Fruit fly (Drosophila melanogaster) whole organism, embryonic: ENCODE measurements around the gene CG13138.

Experiments
- Blimp-1 ChIP-seq: fragments of 200-800 bp; sonication (Bioruptor generic); optimal IDR thresholded peaks from 3 replicates; lab custom pipeline; 2018; ENCODE audit warnings: missing biosample characterization, missing genetic modification characterization, mild to moderate bottlenecking, moderate library complexity, missing genetic modification reagents
- CG10654 ChIP-seq: fragments of 200-800 bp; sonication (Bioruptor generic); optimal IDR thresholded peaks from 2 replicates; lab custom pipeline; 2016; ENCODE audit warnings: missing biosample characterization, missing genetic modification characterization
- CG11247 ChIP-seq: fragments of 200-800 bp; sonication (Bioruptor generic); IDR thresholded peaks from 2 replicates; pipeline ENCODE4 v1.3.6; 2022; ENCODE audit warnings: missing biosample characterization, missing genetic modification characterization
- CG11696 ChIP-seq: fragments of 200-800 bp; sonication (Bioruptor generic); IDR thresholded peaks from 2 replicates; pipeline ENCODE4 v1.3.6; 2022; ENCODE audit warnings: missing biosample characterization, missing genetic modification characterization
- CG14441 ChIP-seq: fragments of 200-800 bp; sonication (Bioruptor generic); IDR thresholded peaks from 2 replicates; pipeline ENCODE4 v1.3.6; 2022; ENCODE audit warnings: missing biosample characterization, missing genetic modification characterization
- CG16813 ChIP-seq: fragments of 200-800 bp; sonication (Bioruptor generic); IDR thresholded peaks from 3 replicates; pipeline ENCODE4 v1.3.6; 2022; ENCODE audit warnings: missing biosample characterization, missing genetic modification characterization; ENCODE audit not compliant: partially characterized antibody
- CG17328 ChIP-seq: fragments of 200-800 bp; sonication (Bioruptor generic); IDR thresholded peaks from 2 replicates; pipeline ENCODE4 v1.3.6; 2022; ENCODE audit warnings: missing biosample characterization, missing genetic modification characterization
- CG18599 ChIP-seq: fragments of 200-800 bp; sonication (Bioruptor generic); optimal IDR thresholded peaks from 3 replicates; lab custom pipeline; 2017; ENCODE audit warnings: missing biosample characterization, missing genetic modification characterization, mild to moderate bottlenecking, moderate library complexity, missing genetic modification reagents
- CG18619 ChIP-seq: fragments of 200-800 bp; sonication (Bioruptor generic); optimal IDR thresholded peaks from 3 replicates; lab custom pipeline; 2017; ENCODE audit warnings: missing biosample characterization, mild to moderate bottlenecking, missing genetic modification characterization
- CG31388 ChIP-seq: fragments of 200-800 bp; sonication (Bioruptor generic); optimal IDR thresholded peaks from 2 replicates; lab custom pipeline; 2016; ENCODE audit warnings: missing biosample characterization, missing genetic modification characterization
- CG33213 ChIP-seq: fragments of 200-800 bp; sonication (Bioruptor generic); optimal IDR thresholded peaks from 3 replicates; lab custom pipeline; 2016; ENCODE audit warnings: missing biosample characterization, missing genetic modification characterization
- CG33557 ChIP-seq: fragments of 200-800 bp; sonication (Bioruptor generic); optimal IDR thresholded peaks from 2 replicates; lab custom pipeline; 2019; ENCODE audit warnings: missing biosample characterization, mild to moderate bottlenecking, missing genetic modification characterization, moderate library complexity
- CG4730 ChIP-seq: fragments of 200-800 bp; sonication (Bioruptor generic); IDR thresholded peaks from 2 replicates; pipeline ENCODE4 v1.3.6; 2022; ENCODE audit warnings: missing biosample characterization, missing genetic modification characterization
- CG5180 ChIP-seq: fragments of 200-800 bp; sonication (Bioruptor generic); optimal IDR thresholded peaks from 3 replicates; lab custom pipeline; 2017; ENCODE audit warnings: missing biosample characterization, missing genetic modification characterization, mild to moderate bottlenecking, moderate library complexity, missing genetic modification reagents
- CG6813 ChIP-seq: fragments of 200-800 bp; sonication (Bioruptor generic); optimal IDR thresholded peaks from 2 replicates; lab custom pipeline; 2017; ENCODE audit warnings: missing biosample characterization, missing genetic modification characterization, mild to moderate bottlenecking, moderate library complexity, missing genetic modification reagents
- CG7271 ChIP-seq: fragments of 200-800 bp; sonication (Bioruptor generic); optimal IDR thresholded peaks from 2 replicates; lab custom pipeline; 2018; ENCODE audit warnings: missing biosample characterization, mild to moderate bottlenecking, missing genetic modification characterization, moderate library complexity
- CG9437 ChIP-seq: fragments of 200-800 bp; sonication (Bioruptor generic); optimal IDR thresholded peaks from 2 replicates; lab custom pipeline; 2018; ENCODE audit warnings: missing biosample characterization, mild to moderate bottlenecking, missing genetic modification characterization
- CG9817 ChIP-seq: fragments of 200-800 bp; sonication (Bioruptor generic); optimal IDR thresholded peaks from 2 replicates; lab custom pipeline; 2018; ENCODE audit warnings: missing biosample characterization, mild to moderate bottlenecking, missing genetic modification characterization, moderate library complexity
- Elba2 ChIP-seq: fragments of 200-800 bp; sonication (Bioruptor generic); optimal IDR thresholded peaks from 3 replicates; lab custom pipeline; 2016; ENCODE audit warnings: missing biosample characterization, missing genetic modification characterization
- Fer1 ChIP-seq: fragments of 200-800 bp; sonication (Bioruptor generic); optimal IDR thresholded peaks from 2 replicates; lab custom pipeline; 2017; ENCODE audit warnings: missing biosample characterization, mild to moderate bottlenecking, missing genetic modification characterization
- GATAe ChIP-seq: fragments of 200-800 bp; sonication (Bioruptor generic); conservative IDR thresholded peaks from 2 replicates; pipeline ENCODE4 v1.3.6; 2022; ENCODE audit warnings: missing biosample characterization, missing genetic modification characterization
- HLH3B ChIP-seq: fragments of 200-800 bp; sonication (Bioruptor generic); IDR thresholded peaks from 2 replicates; pipeline ENCODE4 v1.3.6; 2022; ENCODE audit warnings: missing biosample characterization, missing genetic modification characterization
- HLH54F ChIP-seq: fragments of 200-800 bp; sonication (Bioruptor generic); optimal IDR thresholded peaks from 3 replicates; lab custom pipeline; 2016; ENCODE audit warnings: missing biosample characterization, missing genetic modification characterization
- HmgZ ChIP-seq: fragments of 200-800 bp; sonication (Bioruptor generic); optimal IDR thresholded peaks from 2 replicates; lab custom pipeline; 2018; ENCODE audit warnings: missing biosample characterization, mild to moderate bottlenecking, missing genetic modification characterization
- Med ChIP-seq: fragments of 200-800 bp; sonication (Bioruptor generic); peaks from one replicate; lab custom pipeline; 2016; ENCODE audit warnings: missing biosample characterization, missing genetic modification characterization, mild to moderate bottlenecking, inconsistent platforms, moderate library complexity
- NC2α ChIP-seq: fragments of 200-800 bp; sonication (Bioruptor generic); optimal IDR thresholded peaks from 2 replicates; lab custom pipeline; 2016; ENCODE audit warnings: missing biosample characterization, missing genetic modification characterization
- NC2β ChIP-seq: fragments of 200-800 bp; sonication (Bioruptor generic); optimal IDR thresholded peaks from 2 replicates; lab custom pipeline; 2016; ENCODE audit warnings: missing biosample characterization, missing genetic modification characterization
- Rfx ChIP-seq: fragments of 200-800 bp; sonication (Bioruptor generic); IDR thresholded peaks from 2 replicates; pipeline ENCODE4 v1.3.6; 2022; ENCODE audit warnings: missing biosample characterization, missing genetic modification characterization
- Taf1 ChIP-seq: fragments of 200-800 bp; sonication (Bioruptor generic); IDR thresholded peaks from 2 replicates; pipeline ENCODE4 v1.3.6; 2022; ENCODE audit warnings: missing biosample characterization, missing genetic modification characterization
- abd-A ChIP-seq: fragments of 200-800 bp; sonication (Bioruptor generic); optimal IDR thresholded peaks from 3 replicates; lab custom pipeline; 2019; ENCODE audit warnings: missing biosample characterization, mild to moderate bottlenecking, missing genetic modification characterization, moderate library complexity
- br ChIP-seq: fragments of >200 bp; optimal IDR thresholded peaks from 2 replicates; lab custom pipeline; 2017
- crol ChIP-seq: fragments of 200-800 bp; sonication (Bioruptor generic); IDR thresholded peaks from 2 replicates; pipeline ENCODE4 v1.3.6; 2022; ENCODE audit warnings: missing biosample characterization, missing genetic modification characterization
- danr ChIP-seq: fragments of 200-800 bp; sonication (Bioruptor generic); IDR thresholded peaks from 2 replicates; pipeline ENCODE4 v1.3.6; 2022; ENCODE audit warnings: missing biosample characterization, missing genetic modification characterization
- ems ChIP-seq: fragments of 200-800 bp; sonication (Bioruptor generic); optimal IDR thresholded peaks from 3 replicates; lab custom pipeline; 2016; ENCODE audit warnings: missing biosample characterization, missing genetic modification characterization
- ewg ChIP-seq: fragments of 200-800 bp; sonication (Bioruptor generic); optimal IDR thresholded peaks from 3 replicates; lab custom pipeline; 2017; ENCODE audit warnings: mild to moderate bottlenecking, missing biosample characterization, missing genetic modification reagents, missing genetic modification characterization
- grau ChIP-seq: fragments of 200-800 bp; optimal IDR thresholded peaks from 3 replicates; lab custom pipeline; 2019; ENCODE audit warnings: missing biosample characterization, mild to moderate bottlenecking, missing genetic modification characterization, moderate library complexity
- ham ChIP-seq: fragments of 200-800 bp; sonication (Bioruptor generic); IDR thresholded peaks from 2 replicates; pipeline ENCODE4 v1.3.6; 2022; ENCODE audit warnings: missing biosample characterization, missing genetic modification characterization
- hth ChIP-seq: fragments of >200 bp; optimal IDR thresholded peaks from 2 replicates; lab custom pipeline; 2017; ENCODE audit warnings: inconsistent platforms
- ind ChIP-seq: fragments of 200-800 bp; sonication (Bioruptor generic); optimal IDR thresholded peaks from 3 replicates; lab custom pipeline; 2016; ENCODE audit warnings: missing biosample characterization, missing genetic modification characterization
- klu ChIP-seq: fragments of 200-800 bp; sonication (Bioruptor generic); IDR thresholded peaks from 2 replicates; pipeline ENCODE4 v1.3.6; 2022; ENCODE audit warnings: missing biosample characterization, missing genetic modification characterization
- kni ChIP-seq: fragments of 200-800 bp; sonication (Bioruptor generic); optimal IDR thresholded peaks from 3 replicates; lab custom pipeline; 2017; ENCODE audit warnings: mild to moderate bottlenecking, missing biosample characterization, missing genetic modification reagents, missing genetic modification characterization
- lmd ChIP-seq: fragments of 200-800 bp; sonication (Bioruptor generic); IDR thresholded peaks from 2 replicates; pipeline ENCODE4 v1.3.6; 2022; ENCODE audit warnings: missing biosample characterization, missing genetic modification characterization
- mld ChIP-seq: fragments of 200-800 bp; sonication (Bioruptor generic); IDR thresholded peaks from 3 replicates; pipeline ENCODE4 v1.3.6; 2022; ENCODE audit warnings: missing biosample characterization, missing genetic modification characterization; ENCODE audit not compliant: partially characterized antibody
- nmo ChIP-seq: fragments of 200-800 bp; sonication (Bioruptor generic); optimal IDR thresholded peaks from 2 replicates; lab custom pipeline; 2018; ENCODE audit warnings: missing biosample characterization, mild to moderate bottlenecking, missing genetic modification characterization, moderate library complexity
- odd ChIP-seq: fragments of 200-800 bp; sonication (Bioruptor generic); optimal IDR thresholded peaks from 2 replicates; lab custom pipeline; 2017; ENCODE audit warnings: missing biosample characterization, mild to moderate bottlenecking, missing genetic modification characterization
- rib ChIP-seq: fragments of 200-800 bp; sonication (Bioruptor generic); IDR thresholded peaks from 2 replicates; pipeline ENCODE4 v1.3.6; 2022; ENCODE audit warnings: missing biosample characterization, missing genetic modification characterization
- schlank ChIP-seq: fragments of 200-800 bp; sonication (Bioruptor generic); optimal IDR thresholded peaks from 2 replicates; lab custom pipeline; 2018; ENCODE audit warnings: missing biosample characterization, mild to moderate bottlenecking, missing genetic modification characterization
- sim ChIP-seq: fragments of 200-800 bp; sonication (Bioruptor generic); IDR thresholded peaks from 2 replicates; pipeline ENCODE4 v1.3.6; 2022; ENCODE audit warnings: missing biosample characterization, missing genetic modification characterization
- sima ChIP-seq: fragments of 200-800 bp; sonication (Bioruptor generic); optimal IDR thresholded peaks from 2 replicates; lab custom pipeline; 2016; ENCODE audit warnings: missing biosample characterization, missing genetic modification characterization
- so ChIP-seq: fragments of 200-800 bp; sonication (Bioruptor generic); IDR thresholded peaks from 3 replicates; pipeline ENCODE4 v1.3.6; 2022; ENCODE audit warnings: missing biosample characterization, missing genetic modification characterization
- sug ChIP-seq: fragments of 200-800 bp; optimal IDR thresholded peaks from 2 replicates; lab custom pipeline; 2019; ENCODE audit warnings: missing biosample characterization, mild to moderate bottlenecking, missing genetic modification characterization, moderate library complexity
- tgo ChIP-seq: fragments of 200-800 bp; sonication (Bioruptor generic); IDR thresholded peaks from 3 replicates; pipeline ENCODE4 v1.3.6; 2022; ENCODE audit warnings: missing biosample characterization, missing genetic modification characterization
- unpg ChIP-seq: fragments of 200-800 bp; sonication (Bioruptor generic); optimal IDR thresholded peaks from 3 replicates; lab custom pipeline; 2018; ENCODE audit warnings: missing biosample characterization, mild to moderate bottlenecking, missing genetic modification characterization, moderate library complexity

Gene CG13138

dm6 chr2L:10334854-10335277, 33.0 kb upstream of the CG13138 start (continued):
- no peak for TF ChIP-seq CG9437
- no peak for TF ChIP-seq ham
- TF ChIP-seq ind (GFP tag; lab: Kevin White, UChicago), result peak; percentile 9
- TF ChIP-seq br (lab: Kevin White, UChicago), result no peak
- TF ChIP-seq CG5180, result peak; percentile 65
- peak; percentile 85 for TF ChIP-seq Fer1 (GFP tag; lab: Kevin White, UChicago)
- peak; percentile 84 for TF ChIP-seq CG18599 (GFP tag; lab: Kevin White, UChicago)
- peak; percentile 92 for TF ChIP-seq HmgZ (tag; lab: Kevin White, UChicago)
- peak; percentile 66 for TF ChIP-seq CG6813
- peak; percentile 62 for TF ChIP-seq grau (tag; lab: Kevin White, UChicago)
- TF ChIP-seq klu, result no peak
- TF ChIP-seq sim (GFP tag; lab: Robert Waterston, UW), result no peak
- TF ChIP-seq crol, result no peak
- TF ChIP-seq HLH3B (GFP tag; lab: Robert Waterston, UW), result peak; percentile 32; the same call in 1 of the 2 replicates
- TF ChIP-seq ems (GFP tag; lab: Kevin White, UChicago), result peak; percentile 52
- TF ChIP-seq Rfx (GFP tag; lab: Robert Waterston, UW), result peak; percentile 75
- no peak; the same call in 2 of the 3 replicates for TF ChIP-seq tgo
- TF ChIP-seq nmo, result peak; percentile 35
- TF ChIP-seq CG33213, result peak; percentile 61
- peak; percentile 14 for TF ChIP-seq CG10654 (GFP tag; lab: Kevin White, UChicago)
- TF ChIP-seq NC2β (GFP tag; lab: Kevin White, UChicago), result peak; percentile 55
- TF ChIP-seq CG16813 (GFP tag; lab: Robert Waterston, UW), result 0 out of 3 replicates have a peak, but pooled peaks have one; percentile 40
- peak; percentile 67 for TF ChIP-seq odd (GFP tag; lab: Kevin White, UChicago)
- TF ChIP-seq so (GFP tag; lab: Robert Waterston, UW), result no peak; the same call in 1 of the 3 replicates
- peak; percentile 53 for TF ChIP-seq CG17328 (GFP tag; lab: Robert Waterston, UW)
- peak; percentile 98 for TF ChIP-seq kni (GFP tag; lab: Kevin White, UChicago)
- TF ChIP-seq CG31388 (GFP tag; lab: Kevin White, UChicago), result no peak

dm6 chr2L:10334213-10334612, 32.4 kb upstream of the CG13138 start:
- TF ChIP-seq Elba2 (peak; percentile 21), CG9817 (tag; lab: Kevin White, UChicago) (no peak), CG11247 (GFP tag; lab: Robert Waterston, UW) (no peak), ewg (GFP tag; lab: Kevin White, UChicago) (no peak), CG17328 (GFP tag; lab: Robert Waterston, UW) (0 out of 2 replicates have a peak, but pooled peaks have one; percentile 15), CG33557 (GFP tag; lab: Kevin White, UChicago) (no peak), CG7271 (tag; lab: Kevin White, UChicago) (no peak), mld (GFP tag; lab: Robert Waterston, UW) (0 out of 3 replicates have a peak, but pooled peaks have one; percentile 50), CG18619 (GFP tag; lab: Kevin White, UChicago) (no peak), abd-A (tag; lab: Kevin White, UChicago) (no peak), danr (GFP tag; lab: Robert Waterston, UW) (no peak), CG14441 (GFP tag; lab: Robert Waterston, UW) (no peak), sima (GFP tag; lab: Kevin White, UChicago) (no peak), lmd (GFP tag; lab: Robert Waterston, UW) (no peak), Blimp-1 (GFP tag; lab: Kevin White, UChicago) (no peak), unpg (GFP tag; lab: Kevin White, UChicago) (no peak), rib (no peak), CG11696 (no peak), Med (GFP tag; lab: Kevin White, UChicago) (peak; percentile 71), hth (lab: Kevin White, UChicago) (no peak), HLH54F (GFP tag; lab: Kevin White, UChicago) (no peak), schlank (tag; lab: Kevin White, UChicago) (no peak), NC2α (GFP tag; lab: Kevin White, UChicago) (no peak), CG4730 (no peak), GATAe (no peak), sug (no peak), Taf1 (GFP tag; lab: Robert Waterston, UW) (no peak)
